Worm (Caenorhabditis elegans) whole organism, L1 larva: ENCODE data around the gene Y53F4B.17.

Experiments used
- ceh-82 ChIP-seq, 3 experiments: fragments of 150-350 bp in 1 of 3; sonication (generic microtip) in 2 of 3; optimal IDR thresholded peaks; 2 replicates each; lab custom pipeline; 2014 to 2017; ENCODE audit warnings: missing biosample characterization in 3 of 3, missing genetic modification characterization in 3 of 3
- elt-2 ChIP-seq: sonication (generic microtip); optimal IDR thresholded peaks from 2 replicates; lab custom pipeline; 2016; ENCODE audit warnings: missing genetic modification characterization, mild to moderate bottlenecking, inconsistent platforms, missing compliant biosample characterization, missing genetic modification reagents
- nhr-28 ChIP-seq: fragments of 150-350 bp; optimal IDR thresholded peaks from 2 replicates; lab custom pipeline; 2014; ENCODE audit warnings: missing biosample characterization, missing genetic modification characterization
- nhr-76 ChIP-seq: sonication (generic microtip); optimal IDR thresholded peaks from 2 replicates; lab custom pipeline; 2017; ENCODE audit warnings: missing biosample characterization, missing genetic modification characterization
- nhr-84 ChIP-seq: sonication (generic microtip); optimal IDR thresholded peaks from 2 replicates; lab custom pipeline; 2017; ENCODE audit warnings: missing biosample characterization, missing genetic modification characterization
- ztf-11 ChIP-seq, 2 experiments: sonication (generic microtip); optimal IDR thresholded peaks; 2 replicates each; lab custom pipeline; 2016 to 2017; ENCODE audit warnings: missing genetic modification characterization in 2 of 2, missing biosample characterization in 1 of 2, missing compliant biosample characterization in 1 of 2

ce11 chrII:15080535-15080934 lies 22.1 kb downstream of the Y53F4B.17 start:
- TF ChIP-seq nhr-28 (tag; lab: Kevin White, UChicago) (no peak), ceh-82 (tag; optimal IDR thresholded peaks at IDR 0.05; lab: Kevin White, UChicago) (no peak), ztf-11 (tag; optimal IDR thresholded peaks at IDR 0.05; lab: Kevin White, UChicago) (no peak), nhr-76 (tag; lab: Kevin White, UChicago) (no peak), elt-2 (tag; lab: Kevin White, UChicago) (no peak), nhr-84 (no peak)
